Fruit fly (Drosophila melanogaster): Measurements from ENCODE around the gene CG6770.

Gene CG6770

DNA sequence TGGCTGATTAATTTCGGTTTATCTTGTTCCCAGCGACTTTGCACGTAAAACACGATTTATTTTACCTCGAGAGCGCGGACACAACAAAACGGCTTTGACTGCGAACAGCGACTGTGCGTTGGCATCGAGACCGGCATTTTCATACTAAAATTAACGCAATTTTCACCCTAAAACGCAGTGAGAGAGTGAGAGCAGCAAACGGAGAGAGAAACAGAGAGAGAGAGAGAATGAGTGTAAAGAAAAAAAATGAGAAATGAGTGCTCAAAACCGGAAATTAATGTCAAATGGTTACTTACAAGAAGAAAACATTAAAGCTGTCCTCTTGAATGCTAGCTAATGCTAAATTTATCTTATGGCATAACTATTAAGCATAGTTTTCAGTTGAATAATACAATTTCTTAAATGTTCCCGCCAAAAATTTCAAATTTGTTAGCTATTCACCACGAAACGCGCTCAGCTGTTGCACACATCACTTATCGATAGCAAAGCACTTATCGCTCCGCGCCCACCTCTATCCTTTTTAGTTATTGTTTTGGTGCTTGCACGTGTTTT is 10.0 kb upstream of the CG6770 start, which contains the start of the genes JhI-21, RpL7-like and CG34164 (continued):
- TF ChIP-seq CG9727 (GFP tag; optimal IDR thresholded peaks at IDR 0.05) (no peak), vvl (GFP tag; IDR thresholded peaks at IDR 0.05) (peak; percentile 14; the same call in 1 of the 2 replicates), Nf-YC (tag; optimal IDR thresholded peaks at IDR 0.05) (peak; percentile 11), Meics (GFP tag; optimal IDR thresholded peaks at IDR 0.05) (peak; percentile 22), Rx (GFP tag; IDR thresholded peaks at IDR 0.05) (no peak), CG9876 (GFP tag; optimal IDR thresholded peaks at IDR 0.05) (no peak), Hsf (GFP tag; optimal IDR thresholded peaks at IDR 0.05) (no peak), CG9932 (GFP tag; IDR thresholded peaks at IDR 0.05) (no peak), Camta (GFP tag; optimal IDR thresholded peaks at IDR 0.05) (no peak), CG4854 (GFP tag; optimal IDR thresholded peaks at IDR 0.05) (no peak), ftz-f1 (GFP tag; optimal IDR thresholded peaks at IDR 0.05) (no peak), CG18619 (GFP tag; optimal IDR thresholded peaks at IDR 0.05) (no peak), bigmax (GFP tag; optimal IDR thresholded peaks at IDR 0.05) (no peak), CG10543 (GFP tag; optimal IDR thresholded peaks at IDR 0.05) (no peak), CG2678 (tag; optimal IDR thresholded peaks at IDR 0.05) (no peak), CG17359 (tag; optimal IDR thresholded peaks at IDR 0.05) (peak; percentile 18), CG13287 (GFP tag; IDR thresholded peaks at IDR 0.05; ENCODE audit: partially characterized antibody) (peak; percentile 77), CG10431 (GFP tag; optimal IDR thresholded peaks at IDR 0.05) (no peak), Dll (GFP tag; IDR thresholded peaks at IDR 0.05; ENCODE audit: partially characterized antibody) (peak; percentile 76; the same call in 3 of the 4 replicates), gt (GFP tag; IDR thresholded peaks at IDR 0.05) (no peak), MBD-R2 (GFP tag; IDR thresholded peaks at IDR 0.05) (peak; percentile 63; the same call in 1 of the 2 replicates), bsh (GFP tag; optimal IDR thresholded peaks at IDR 0.05) (peak in 1 of 2 experiments; percentile 19), sim (GFP tag; IDR thresholded peaks at IDR 0.05) (no peak), CG1792 (GFP tag; optimal IDR thresholded peaks at IDR 0.05) (no peak), dysf (GFP tag; IDR thresholded peaks at IDR 0.05) (no peak), CG12769 (tag; optimal IDR thresholded peaks at IDR 0.05) (no peak), oc (tag; optimal IDR thresholded peaks at IDR 0.05) (no peak), Neu2 (GFP tag; optimal IDR thresholded peaks at IDR 0.05; ENCODE audit: borderline replicate concordance) (no peak), Lpt (GFP tag; optimal IDR thresholded peaks at IDR 0.05) (no peak), CG1647 (GFP tag; optimal IDR thresholded peaks at IDR 0.05) (no peak), gfzf (GFP tag; optimal IDR thresholded peaks at IDR 0.05) (peak; percentile 23), NC2β (GFP tag; optimal IDR thresholded peaks at IDR 0.05) (no peak), nmo (GFP tag; optimal IDR thresholded peaks at IDR 0.05) (peak; percentile 21), inv (GFP tag; IDR thresholded peaks at IDR 0.05; ENCODE audit: partially characterized antibody) (peak; percentile 30; the same call in 1 of the 2 replicates), CG8388 (GFP tag; optimal IDR thresholded peaks at IDR 0.05) (no peak), CG18262 (tag; optimal IDR thresholded peaks at IDR 0.05) (peak; percentile 21), CG4404 (GFP tag; IDR thresholded peaks at IDR 0.05) (no peak), CG17385 (GFP tag; optimal IDR thresholded peaks at IDR 0.05) (peak; percentile 50), Rfx (GFP tag; IDR thresholded peaks at IDR 0.05) (no peak), CG9817 (tag; optimal IDR thresholded peaks at IDR 0.05) (no peak), sima (GFP tag; optimal IDR thresholded peaks at IDR 0.05) (no peak), CG7928 (GFP tag; optimal IDR thresholded peaks at IDR 0.05) (no peak), Stat92E (GFP tag; optimal IDR thresholded peaks at IDR 0.05) (peak in 1 of 3 experiments; percentile 64), gsb (GFP tag; IDR thresholded peaks at IDR 0.05) (no peak), Nf-YB (GFP tag; optimal IDR thresholded peaks at IDR 0.05) (no peak), Bteb2 (GFP tag; optimal IDR thresholded peaks at IDR 0.05) (peak; percentile 13), Hand (GFP tag; optimal IDR thresholded peaks at IDR 0.05) (no peak), Side (GFP tag; optimal IDR thresholded peaks at IDR 0.05) (peak; percentile 12), CG42726 (GFP tag; IDR thresholded peaks at IDR 0.05; ENCODE audit: partially characterized antibody) (peak; percentile 49; the same call in 1 of the 2 replicates), NFAT (GFP tag; IDR thresholded peaks at IDR 0.05) (no peak)
